Worm (Caenorhabditis elegans) whole organism, L4 larva: ENCODE data around the gene gmeb-3.

ENCODE experiments used
- F37D6.2 ChIP-seq: sonication (generic microtip); optimal IDR thresholded peaks from 2 replicates; lab custom pipeline; 2016; ENCODE audit warnings: mild to moderate bottlenecking, missing genetic modification characterization, missing compliant biosample characterization
- R02D3.7 ChIP-seq: fragments of 150-350 bp; sonication (generic microtip); optimal IDR thresholded peaks from 3 replicates; lab custom pipeline; 2014; ENCODE audit warnings: missing biosample characterization, missing genetic modification characterization
- T20F7.1 ChIP-seq: fragments of 200-800 bp; sonication (Bioruptor generic); optimal IDR thresholded peaks from 2 replicates; lab custom pipeline; 2018; ENCODE audit warnings: mild to moderate bottlenecking, missing genetic modification characterization, missing compliant biosample characterization
- Y48G9A.11 ChIP-seq: fragments of 200-800 bp; sonication (Bioruptor generic); IDR thresholded peaks from 2 replicates; pipeline ENCODE4 v1.3.6; 2022; ENCODE audit warnings: missing genetic modification reagents, missing genetic modification characterization, missing compliant biosample characterization
- Y75B8A.6 ChIP-seq: fragments of 200-800 bp; sonication (Bioruptor generic); IDR thresholded peaks from 2 replicates; pipeline ENCODE4 v1.3.6; 2022; ENCODE audit warnings: missing genetic modification reagents, missing genetic modification characterization, missing compliant biosample characterization
- ZK337.2 ChIP-seq: fragments of 200-800 bp; sonication (Bioruptor generic); IDR thresholded peaks from 2 replicates; pipeline ENCODE4 v1.3.6; 2022; ENCODE audit warnings: missing genetic modification reagents, missing genetic modification characterization, missing compliant biosample characterization
- aha-1 ChIP-seq: fragments of 150-350 bp; peaks from one replicate; lab custom pipeline; 2014; ENCODE audit warnings: missing biosample characterization, missing genetic modification characterization
- ama-1 ChIP-seq: fragments of 150-350 bp; optimal IDR thresholded peaks from 2 replicates; lab custom pipeline; 2014; ENCODE audit warnings: inconsistent platforms, mixed read lengths
- ceh-20 ChIP-seq: fragments of 200-800 bp; sonication (Bioruptor generic); IDR thresholded peaks from 2 replicates; pipeline ENCODE4 v1.3.6; 2022; ENCODE audit warnings: missing genetic modification reagents, missing genetic modification characterization, missing compliant biosample characterization
- ceh-28 ChIP-seq: fragments of 150-350 bp; optimal IDR thresholded peaks from 2 replicates; lab custom pipeline; 2014; ENCODE audit warnings: missing biosample characterization, missing genetic modification reagents, missing genetic modification characterization
- ceh-44 ChIP-seq: fragments of 200-800 bp; sonication (Bioruptor generic); IDR thresholded peaks from 2 replicates; pipeline ENCODE4 v1.3.6; 2022; ENCODE audit warnings: missing genetic modification reagents, missing genetic modification characterization, missing compliant biosample characterization
- ceh-62 ChIP-seq: sonication (generic microtip); optimal IDR thresholded peaks from 2 replicates; lab custom pipeline; 2017; ENCODE audit warnings: missing biosample characterization, missing genetic modification characterization
- cey-2 ChIP-seq: sonication (generic microtip); optimal IDR thresholded peaks from 3 replicates; lab custom pipeline; 2017; ENCODE audit warnings: missing genetic modification characterization, mild to moderate bottlenecking, missing compliant biosample characterization, antibody characterized with exemption, borderline replicate concordance; ENCODE audit not compliant: insufficient read depth
- dmd-9 ChIP-seq: fragments of 200-800 bp; sonication (Bioruptor generic); IDR thresholded peaks from 2 replicates; pipeline ENCODE4 v1.3.6; 2022; ENCODE audit warnings: missing genetic modification reagents, missing genetic modification characterization, missing compliant biosample characterization
- dpl-1 ChIP-seq: fragments of 150-350 bp; optimal IDR thresholded peaks from 2 replicates; lab custom pipeline; 2014; ENCODE audit warnings: missing biosample characterization, missing genetic modification reagents, missing genetic modification characterization
- egl-43 ChIP-seq: fragments of 200-800 bp; sonication (Bioruptor generic); IDR thresholded peaks from 2 replicates; pipeline ENCODE4 v1.3.6; 2022; ENCODE audit warnings: missing genetic modification reagents, missing genetic modification characterization, missing compliant biosample characterization
- fkh-10 ChIP-seq: fragments of 150-350 bp; optimal IDR thresholded peaks from 2 replicates; lab custom pipeline; 2014; ENCODE audit warnings: missing biosample characterization, missing genetic modification reagents, missing genetic modification characterization
- fos-1 ChIP-seq: fragments of 150-350 bp; optimal IDR thresholded peaks from 2 replicates; lab custom pipeline; 2014; ENCODE audit warnings: missing biosample characterization, missing genetic modification characterization
- jun-1 ChIP-seq: fragments of 150-350 bp; optimal IDR thresholded peaks from 2 replicates; lab custom pipeline; 2014; ENCODE audit warnings: missing biosample characterization, missing genetic modification reagents, missing genetic modification characterization
- lin-1 ChIP-seq: fragments of 200-800 bp; sonication (Bioruptor generic); IDR thresholded peaks from 2 replicates; pipeline ENCODE4 v1.3.6; 2022; ENCODE audit warnings: missing genetic modification reagents, missing genetic modification characterization, missing compliant biosample characterization
- lin-13 ChIP-seq: fragments of 150-350 bp; optimal IDR thresholded peaks from 2 replicates; lab custom pipeline; 2014; ENCODE audit warnings: missing biosample characterization, missing genetic modification reagents, missing genetic modification characterization
- lin-39 ChIP-seq: fragments of 150-350 bp; optimal IDR thresholded peaks from 2 replicates; lab custom pipeline; 2014; ENCODE audit warnings: missing biosample characterization, missing genetic modification reagents, missing genetic modification characterization
- lsy-2 ChIP-seq, 2 experiments: fragments of 150-350 bp in 1 of 2; sonication (generic microtip) in 1 of 2; optimal IDR thresholded peaks; 2 replicates each; lab custom pipeline; 2014 to 2017; ENCODE audit warnings: missing biosample characterization in 2 of 2, missing genetic modification characterization in 2 of 2
- mdl-1 ChIP-seq, 2 experiments: fragments of 150-350 bp in 1 of 2; sonication (generic microtip) in 1 of 2; optimal IDR thresholded peaks; 2 replicates each; lab custom pipeline; 2014 to 2017; ENCODE audit warnings: missing biosample characterization in 2 of 2, missing genetic modification characterization in 2 of 2
- nhr-10 ChIP-seq: fragments of 150-350 bp; optimal IDR thresholded peaks from 2 replicates; lab custom pipeline; 2014; ENCODE audit warnings: missing biosample characterization, missing genetic modification characterization
- nhr-102 ChIP-seq: sonication (generic microtip); optimal IDR thresholded peaks from 2 replicates; lab custom pipeline; 2016; ENCODE audit warnings: mild to moderate bottlenecking, missing genetic modification characterization, moderate library complexity, missing compliant biosample characterization
- nhr-42 ChIP-seq: fragments of 200-800 bp; sonication (Bioruptor generic); IDR thresholded peaks from 2 replicates; pipeline ENCODE4 v1.3.6; 2022; ENCODE audit warnings: missing genetic modification characterization, missing compliant biosample characterization
- nhr-48 ChIP-seq: sonication (generic microtip); optimal IDR thresholded peaks from 2 replicates; lab custom pipeline; 2016; ENCODE audit warnings: mild to moderate bottlenecking, missing genetic modification characterization, missing compliant biosample characterization
- pqm-1 ChIP-seq: sonication (generic microtip); optimal IDR thresholded peaks from 2 replicates; lab custom pipeline; 2017; ENCODE audit warnings: missing biosample characterization, missing genetic modification characterization
- snpc-1.2 ChIP-seq: fragments of 200-800 bp; sonication (Bioruptor generic); IDR thresholded peaks from 2 replicates; pipeline ENCODE4 v1.3.6; 2022; ENCODE audit warnings: missing genetic modification reagents, missing genetic modification characterization, missing compliant biosample characterization
- spr-3 ChIP-seq: fragments of 200-800 bp; sonication (Bioruptor generic); optimal IDR thresholded peaks from 2 replicates; lab custom pipeline; 2018; ENCODE audit warnings: mild to moderate bottlenecking, missing genetic modification characterization, missing compliant biosample characterization
- unc-130 ChIP-seq: sonication (generic microtip); optimal IDR thresholded peaks from 2 replicates; lab custom pipeline; 2016; ENCODE audit warnings: missing genetic modification reagents, missing genetic modification characterization, missing compliant biosample characterization
- unc-62 ChIP-seq, 3 experiments: fragments of 150-350 bp in 1 of 3; sonication (generic microtip); optimal IDR thresholded peaks in 2 of 3; peaks in 1 of 3; 1 replicate in 1 of 3; 2 replicates in 2 of 3; lab custom pipeline; 2014 to 2017; ENCODE audit warnings: missing biosample characterization in 3 of 3, missing genetic modification characterization in 3 of 3, missing genetic modification reagents in 3 of 3, missing genotype in 1 of 3
- vab-7 ChIP-seq: fragments of 200-800 bp; sonication (Bioruptor generic); IDR thresholded peaks from 2 replicates; pipeline ENCODE4 v1.3.6; 2022; ENCODE audit warnings: missing genetic modification reagents, missing genetic modification characterization, missing compliant biosample characterization
- zfp-2 ChIP-seq: sonication (generic microtip); optimal IDR thresholded peaks from 2 replicates; lab custom pipeline; 2016; ENCODE audit warnings: mild to moderate bottlenecking, missing genetic modification characterization, missing compliant biosample characterization
- zip-2 ChIP-seq: fragments of 150-350 bp; optimal IDR thresholded peaks from 2 replicates; lab custom pipeline; 2014; ENCODE audit warnings: missing biosample characterization, missing genetic modification characterization

Gene gmeb-3

ce11 chrIII:3801379-3801894, 33.1 kb downstream of the gmeb-3 start (continued):
- TF ChIP-seq lin-39 = no peak
- TF ChIP-seq Y48G9A.11 (GFP tag; lab: Robert Waterston, UW) = no peak
- TF ChIP-seq unc-130 = peak; percentile 49
- no peak for TF ChIP-seq snpc-1.2 (GFP tag; lab: Robert Waterston, UW)
- peak; percentile 89 for TF ChIP-seq F37D6.2 (tag; lab: Kevin White, UChicago)
- TF ChIP-seq nhr-102 = peak; percentile 83
- no peak for TF ChIP-seq ceh-44
- TF ChIP-seq nhr-48 (tag; lab: Kevin White, UChicago) = peak; percentile 93
- TF ChIP-seq zip-2 (tag; lab: Kevin White, UChicago) = peak; percentile 74
- peak; percentile 89 for TF ChIP-seq ceh-20
- no peak for TF ChIP-seq ceh-62 (tag; lab: Kevin White, UChicago)
- peak; percentile 83 for TF ChIP-seq jun-1 (tag; lab: Kevin White, UChicago)
- TF ChIP-seq dmd-9 (GFP tag; lab: Robert Waterston, UW) = no peak
- TF ChIP-seq R02D3.7 = no peak
- peak; percentile 32 for TF ChIP-seq fos-1
- TF ChIP-seq fkh-10 (GFP tag; lab: Kevin White, UChicago) = peak; percentile 97
- peak; percentile 73 for TF ChIP-seq zfp-2 (tag; lab: Kevin White, UChicago)
- TF ChIP-seq dpl-1 (GFP tag; lab: Kevin White, UChicago) = peak; percentile 77

ce11 chrIII:3803113-3803512, 34.8 kb downstream of the gmeb-3 start:
- no peak for TF ChIP-seq lsy-2 (tag; optimal IDR thresholded peaks at IDR 0.05; lab: Kevin White, UChicago)
- no peak for TF ChIP-seq T20F7.1 (GFP tag; lab: Kevin White, UChicago)
- TF ChIP-seq ZK337.2 = no peak
- TF ChIP-seq cey-2 (tag; lab: Kevin White, UChicago) = no peak
- TF ChIP-seq unc-62 (GFP tag; optimal IDR thresholded peaks at IDR 0.05 in 1 of 2; lab: Kevin White, UChicago) = peak in 1 of 2 experiments; percentile 73
- no peak for TF ChIP-seq unc-62 (tag; optimal IDR thresholded peaks at IDR 0.05; lab: Kevin White, UChicago)
- no peak for TF ChIP-seq ceh-28 (tag; lab: Kevin White, UChicago)
- TF ChIP-seq lin-13 (GFP tag; lab: Kevin White, UChicago) = no peak
- peak; percentile 64 for TF ChIP-seq aha-1 (tag; lab: Kevin White, UChicago)
- no peak for TF ChIP-seq fkh-10 (GFP tag; lab: Kevin White, UChicago)
- TF ChIP-seq pqm-1 (tag; lab: Kevin White, UChicago) = no peak

- peak; percentile 39 for TF ChIP-seq nhr-10
- TF ChIP-seq aha-1 (tag; lab: Kevin White, UChicago) = peak; percentile 91
- peak; percentile 9 for TF ChIP-seq ama-1
- TF ChIP-seq lin-1 (GFP tag; lab: Robert Waterston, UW) = no peak
Observed at ce11 chrIII:3804422-3804821, 36.1 kb downstream of the gmeb-3 start, which contains the start of gene xbx-5. xbx-5 (minus strand) TSS chrIII:3804477.

ce11 chrIII:3806883-3807282, 38.6 kb downstream of the gmeb-3 start:
- TF ChIP-seq Y75B8A.6 (no peak), aha-1 (tag; lab: Kevin White, UChicago) (peak; percentile 95), mdl-1 (tag; optimal IDR thresholded peaks at IDR 0.05; lab: Kevin White, UChicago) (no peak), nhr-42 (GFP tag; lab: Robert Waterston, UW) (no peak), nhr-48 (tag; lab: Kevin White, UChicago) (no peak), egl-43 (no peak), spr-3 (GFP tag; lab: Kevin White, UChicago) (no peak), vab-7 (GFP tag; lab: Robert Waterston, UW) (no peak)
